Fruit fly (Drosophila melanogaster) whole organism, wandering third instar larva: ENCODE results near the gene CG11309.
A peak's percentile ranks its signal among the peaks of the same experiment; 100 is the strongest.

Experiments used
- CG32264 ChIP-seq: fragments of 200-800 bp; sonication (Bioruptor generic); optimal IDR thresholded peaks from 2 replicates; lab custom pipeline; 2016; ENCODE audit warnings: missing biosample characterization, missing genetic modification characterization
- CG9705 ChIP-seq: fragments of 200-800 bp; sonication (Bioruptor generic); optimal IDR thresholded peaks from 2 replicates; lab custom pipeline; 2018; ENCODE audit warnings: missing biosample characterization, mild to moderate bottlenecking, missing genetic modification characterization
- CrebA ChIP-seq: fragments of 200-800 bp; sonication (Bioruptor generic); optimal IDR thresholded peaks from 2 replicates; lab custom pipeline; 2016; ENCODE audit warnings: missing biosample characterization, mild to moderate bottlenecking, missing genetic modification characterization, borderline replicate concordance
- Dfd ChIP-seq: fragments of >200 bp; optimal IDR thresholded peaks from 2 replicates; lab custom pipeline; 2017; ENCODE audit warnings: missing biosample characterization, missing genetic modification characterization
- Dif ChIP-seq: fragments of 200-275, 200-300 bp; sonication (Bioruptor generic); optimal IDR thresholded peaks from 2 replicates; lab custom pipeline; 2018; ENCODE audit warnings: missing biosample characterization, missing genetic modification characterization; ENCODE audit not compliant: partially characterized antibody
- GATAd ChIP-seq: sonication (Bioruptor generic); optimal IDR thresholded peaks from 2 replicates; lab custom pipeline; 2016; ENCODE audit warnings: missing biosample characterization, missing genetic modification characterization
- HLH106 ChIP-seq: fragments of 200-800 bp; optimal IDR thresholded peaks from 3 replicates; lab custom pipeline; 2019; ENCODE audit warnings: missing biosample characterization, mild to moderate bottlenecking, missing genetic modification characterization, moderate library complexity
- Hnf4 ChIP-seq: fragments of 200-800 bp; sonication (Bioruptor generic); optimal IDR thresholded peaks from 2 replicates; lab custom pipeline; 2016; ENCODE audit warnings: missing biosample characterization, mild to moderate bottlenecking, missing genetic modification characterization
- Hr78 ChIP-seq: fragments of >200 bp; optimal IDR thresholded peaks from 2 replicates; lab custom pipeline; 2017; ENCODE audit warnings: missing biosample characterization, missing genetic modification characterization
- Hr83 ChIP-seq: fragments of 200-300 bp; sonication (Bioruptor generic); optimal IDR thresholded peaks from 2 replicates; lab custom pipeline; 2016; ENCODE audit warnings: missing biosample characterization, mild to moderate bottlenecking, missing genetic modification characterization, moderate library complexity; ENCODE audit not compliant: poor library complexity, severe bottlenecking
- Jra ChIP-seq: sonication (Bioruptor generic); optimal IDR thresholded peaks from 2 replicates; lab custom pipeline; 2016; ENCODE audit warnings: missing biosample characterization, missing genetic modification characterization
- Mio ChIP-seq: sonication (Bioruptor generic); optimal IDR thresholded peaks from 2 replicates; lab custom pipeline; 2016; ENCODE audit warnings: missing biosample characterization, missing genetic modification characterization
- N ChIP-seq: fragments of >200 bp; optimal IDR thresholded peaks from 2 replicates; lab custom pipeline; 2018; ENCODE audit warnings: missing biosample characterization, missing external identifiers, missing genetic modification characterization
- Rel ChIP-seq, 2 experiments: fragments of 200-800 bp; sonication (Bioruptor generic) in 1 of 2; optimal IDR thresholded peaks; 2 replicates in 1 of 2; 3 replicates in 1 of 2; lab custom pipeline; 2016 to 2019; ENCODE audit warnings: mild to moderate bottlenecking in 2 of 2, missing biosample characterization in 2 of 2, missing genetic modification characterization in 2 of 2, moderate library complexity in 1 of 2
- Sp1 ChIP-seq: fragments of 200-800 bp; sonication (Bioruptor generic); optimal IDR thresholded peaks from 3 replicates; lab custom pipeline; 2019; ENCODE audit warnings: missing biosample characterization, mild to moderate bottlenecking, missing genetic modification characterization, moderate library complexity
- br ChIP-seq: fragments of 200-800 bp; sonication (Bioruptor generic); optimal IDR thresholded peaks from 2 replicates; lab custom pipeline; 2016; ENCODE audit warnings: missing biosample characterization, missing genetic modification characterization
- brk ChIP-seq: fragments of 200-800 bp; sonication (Bioruptor generic); optimal IDR thresholded peaks from 2 replicates; lab custom pipeline; 2016; ENCODE audit warnings: missing biosample characterization, mild to moderate bottlenecking, missing genetic modification characterization
- dl ChIP-seq, 2 experiments: fragments of 175-275, 200-275 bp in 1 of 2; fragments of 200-275 bp in 1 of 2; sonication (Bioruptor generic); optimal IDR thresholded peaks; lab custom pipeline; 2018; ENCODE audit warnings: mild to moderate bottlenecking in 2 of 2, missing biosample characterization in 2 of 2, missing genetic modification characterization in 2 of 2, moderate library complexity in 2 of 2; ENCODE audit not compliant: partially characterized antibody in 2 of 2, insufficient read depth in 1 of 2
- dmrt93B ChIP-seq: fragments of 200-800 bp; sonication (Bioruptor generic); optimal IDR thresholded peaks from 2 replicates; lab custom pipeline; 2018; ENCODE audit warnings: missing biosample characterization, mild to moderate bottlenecking, missing genetic modification characterization
- ey ChIP-seq: fragments of 200-800 bp; sonication (Bioruptor generic); optimal IDR thresholded peaks from 2 replicates; lab custom pipeline; 2016; ENCODE audit warnings: missing biosample characterization, missing genetic modification characterization
- foxo ChIP-seq, 2 experiments: fragments of 200-800 bp; sonication (Bioruptor generic); optimal IDR thresholded peaks; 2 replicates in 1 of 2; 3 replicates in 1 of 2; lab custom pipeline; 2016 to 2017; ENCODE audit warnings: missing biosample characterization in 2 of 2, missing genetic modification characterization in 2 of 2
- fru ChIP-seq: fragments of 200-800 bp; sonication (Bioruptor generic); optimal IDR thresholded peaks from 3 replicates; lab custom pipeline; 2016; ENCODE audit warnings: missing biosample characterization, mild to moderate bottlenecking, missing genetic modification characterization
- h ChIP-seq: fragments of 200-800 bp; sonication (Bioruptor generic); optimal IDR thresholded peaks from 3 replicates; lab custom pipeline; 2016; ENCODE audit warnings: missing biosample characterization, mild to moderate bottlenecking, missing genetic modification characterization
- jim ChIP-seq: fragments of 175-275, 200-325 bp; sonication (Bioruptor generic); optimal IDR thresholded peaks from 2 replicates; lab custom pipeline; 2016; ENCODE audit warnings: missing biosample characterization, mild to moderate bottlenecking, missing genetic modification characterization
- lola ChIP-seq: fragments of >200 bp; optimal IDR thresholded peaks from 2 replicates; lab custom pipeline; 2017; ENCODE audit warnings: missing biosample characterization, missing genetic modification characterization
- psq ChIP-seq: fragments of 200-800 bp; sonication (Bioruptor generic); optimal IDR thresholded peaks from 3 replicates; lab custom pipeline; 2017; ENCODE audit warnings: missing biosample characterization, mild to moderate bottlenecking, missing genetic modification characterization, moderate library complexity
- sage ChIP-seq: fragments of 200-800 bp; sonication (Bioruptor generic); optimal IDR thresholded peaks from 2 replicates; lab custom pipeline; 2016; ENCODE audit warnings: missing biosample characterization, mild to moderate bottlenecking, missing genetic modification characterization
- sv ChIP-seq: fragments of 200-800 bp; sonication (Bioruptor generic); optimal IDR thresholded peaks from 3 replicates; lab custom pipeline; 2016; ENCODE audit warnings: missing biosample characterization, missing genetic modification characterization
- tai ChIP-seq: sonication (Bioruptor generic); optimal IDR thresholded peaks from 2 replicates; lab custom pipeline; 2016; ENCODE audit warnings: missing biosample characterization, missing genetic modification characterization
- woc ChIP-seq: sonication (Bioruptor generic); optimal IDR thresholded peaks from 2 replicates; lab custom pipeline; 2016; ENCODE audit warnings: missing biosample characterization, mild to moderate bottlenecking, missing genetic modification characterization

CG11309 gene

DNA sequence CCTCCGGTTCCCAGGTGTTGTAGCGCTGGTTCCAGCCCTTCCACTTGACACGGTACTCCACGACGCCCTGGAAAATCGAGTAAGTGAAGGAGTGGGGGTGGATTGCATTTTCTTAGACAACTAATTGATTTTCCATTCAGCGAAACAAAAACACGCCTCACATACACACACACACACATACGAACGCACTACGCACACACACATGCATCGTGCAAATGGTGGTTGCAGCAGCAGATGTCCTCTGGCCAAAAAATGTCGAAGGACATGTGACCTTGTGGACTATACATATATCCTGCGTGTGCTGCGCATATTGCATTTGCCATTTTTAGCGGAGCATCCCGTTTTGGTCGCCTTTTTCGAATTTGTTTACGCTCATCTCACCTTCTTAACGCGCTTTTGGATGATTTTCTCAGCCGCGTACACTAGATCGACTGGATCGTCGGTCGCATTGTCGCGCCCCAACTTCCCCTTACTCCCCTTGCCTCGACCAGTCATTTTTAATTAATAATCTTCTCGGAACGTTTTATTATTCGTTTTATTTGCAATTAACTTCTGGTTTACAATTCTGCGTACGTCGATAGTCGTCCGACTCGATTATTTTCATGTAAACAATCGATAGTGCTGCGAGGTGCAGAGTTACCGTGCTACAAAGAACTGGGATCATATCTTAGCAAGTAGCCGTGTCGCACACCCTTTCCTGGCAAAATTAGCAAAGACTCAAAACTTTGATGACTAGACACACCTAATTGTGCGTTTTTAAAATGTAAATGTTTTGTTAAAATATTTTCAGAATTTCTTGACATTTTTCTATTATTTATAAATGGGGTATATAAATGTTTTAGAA is 13.2 kb upstream of the CG11309 start, which contains the start of gene Pc (continued):
- no peak for TF ChIP-seq GATAd

dm6 chr3L:21303659-21304058 is 799 bp downstream of the CG11309 start:
- TF ChIP-seq Dif (GFP tag; lab: Kevin White, UChicago) (peak; percentile 28), Hnf4 (GFP tag; lab: Kevin White, UChicago) (peak; percentile 35), sv (GFP tag; lab: Kevin White, UChicago) (no peak), CG32264 (GFP tag; lab: Kevin White, UChicago) (no peak)

DNA sequence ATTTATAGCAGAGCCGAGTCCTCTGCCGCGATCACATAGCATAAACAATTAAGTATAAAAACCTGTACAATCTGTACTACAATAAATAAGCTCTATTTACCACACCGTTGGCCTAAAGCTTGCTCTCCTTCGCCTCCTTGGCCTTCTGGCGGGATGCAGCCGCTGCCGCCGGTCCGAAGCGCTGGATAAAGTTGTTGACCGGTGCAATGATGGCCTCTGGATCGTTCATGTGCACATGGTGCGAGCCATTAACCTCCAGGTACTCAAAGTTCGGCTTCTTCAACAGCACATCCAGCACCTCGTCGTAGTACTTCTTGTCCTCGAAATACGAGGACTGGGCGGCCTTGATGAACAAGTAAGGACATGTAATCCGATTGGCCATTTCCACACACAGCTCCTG is 2.0 kb downstream of the CG11309 start:
- TF ChIP-seq psq (GFP tag; lab: Kevin White, UChicago) = no peak
- no peak for TF ChIP-seq CG32264 (GFP tag; lab: Kevin White, UChicago)
- TF ChIP-seq br (GFP tag; lab: Kevin White, UChicago) = no peak
- TF ChIP-seq woc = no peak
- TF ChIP-seq sv (GFP tag; lab: Kevin White, UChicago) = no peak
- no peak for TF ChIP-seq fru (GFP tag; lab: Kevin White, UChicago)
- TF ChIP-seq lola (GFP tag; lab: Kevin White, UChicago) = no peak

- TF ChIP-seq dl (GFP tag; optimal IDR thresholded peaks at IDR 0.05; lab: Kevin White, UChicago; ENCODE audit: insufficient read depth in 1 of 2, partially characterized antibody in 2 of 2) (no peak), Jra (no peak), Sp1 (GFP tag; lab: Kevin White, UChicago) (no peak), N (GFP tag; lab: Kevin White, UChicago) (no peak), jim (no peak), Dif (GFP tag; lab: Kevin White, UChicago) (no peak), ey (GFP tag; lab: Kevin White, UChicago) (no peak), CG9705 (GFP tag; lab: Kevin White, UChicago) (no peak), Rel (GFP tag; optimal IDR thresholded peaks at IDR 0.05; lab: Kevin White, UChicago) (no peak), Rel (tag; optimal IDR thresholded peaks at IDR 0.05; lab: Kevin White, UChicago) (no peak), fru (GFP tag; lab: Kevin White, UChicago) (no peak), psq (GFP tag; lab: Kevin White, UChicago) (no peak), sage (no peak), HLH106 (tag; lab: Kevin White, UChicago) (no peak), Mio (GFP tag; lab: Kevin White, UChicago) (no peak), foxo (GFP tag; optimal IDR thresholded peaks at IDR 0.05; lab: Kevin White, UChicago) (no peak)
These were observed 2.5 kb downstream of the CG11309 start for dm6 chr3L:21301737-21302487.

DNA sequence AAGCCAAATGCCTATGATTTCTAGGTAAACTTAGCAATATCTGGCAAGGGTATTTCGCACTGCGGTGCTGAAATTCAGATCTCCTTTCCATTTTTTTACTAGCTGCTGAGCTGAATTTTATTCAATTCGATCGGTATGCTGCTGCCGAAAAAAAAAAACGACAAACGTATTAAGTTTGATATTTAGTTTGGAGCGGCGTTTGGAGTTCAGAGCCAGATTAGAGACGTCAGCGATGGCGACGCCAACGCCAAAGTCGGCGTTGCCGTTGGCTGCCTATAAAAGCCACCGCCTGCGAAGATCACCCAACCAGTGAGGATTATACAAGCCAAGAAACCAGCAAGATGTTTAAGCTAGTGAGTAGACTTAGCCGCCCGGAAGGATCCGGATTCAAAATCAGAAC is 4.2 kb downstream of the CG11309 start, which contains the start of gene Cpr78Cc:
Gene Cpr78Cc, plus strand, starts transcription at position 301 of the 400 bp plus-strand sequence.
- no peak for TF ChIP-seq Dfd
- TF ChIP-seq CG9705 (GFP tag; lab: Kevin White, UChicago) = no peak
- TF ChIP-seq Mio (GFP tag; lab: Kevin White, UChicago) = no peak
- TF ChIP-seq Hr83 (GFP tag; lab: Kevin White, UChicago) = no peak
- TF ChIP-seq jim = no peak
- no peak for TF ChIP-seq N (GFP tag; lab: Kevin White, UChicago)
- TF ChIP-seq br (GFP tag; lab: Kevin White, UChicago) = no peak
- TF ChIP-seq lola (GFP tag; lab: Kevin White, UChicago) = no peak
- no peak for TF ChIP-seq tai
- TF ChIP-seq CrebA = no peak
- TF ChIP-seq h = no peak
- TF ChIP-seq Hnf4 (GFP tag; lab: Kevin White, UChicago) = no peak
- no peak for TF ChIP-seq sage
- TF ChIP-seq Hr78 (GFP tag; lab: Kevin White, UChicago) = no peak
- TF ChIP-seq brk = no peak
- no peak for TF ChIP-seq HLH106 (tag; lab: Kevin White, UChicago)
- TF ChIP-seq dmrt93B (GFP tag; lab: Kevin White, UChicago) = no peak
- no peak for TF ChIP-seq dl (GFP tag; optimal IDR thresholded peaks at IDR 0.05; lab: Kevin White, UChicago; ENCODE audit: insufficient read depth in 1 of 2, partially characterized antibody in 2 of 2)
- no peak for TF ChIP-seq Dif (GFP tag; lab: Kevin White, UChicago)
